Fruit fly (Drosophila melanogaster) whole organism, embryonic: ENCODE data around the gene CG33108.

ENCODE experiments used
- CG10565 ChIP-seq: fragments of 200-800 bp; sonication (Bioruptor generic); optimal IDR thresholded peaks from 3 replicates; lab custom pipeline; 2016; ENCODE audit warnings: missing biosample characterization, mild to moderate bottlenecking, missing genetic modification characterization
- CG10979 ChIP-seq: fragments of 200-800 bp; sonication (Bioruptor generic); optimal IDR thresholded peaks from 2 replicates; lab custom pipeline; 2018; ENCODE audit warnings: missing biosample characterization, mild to moderate bottlenecking, missing genetic modification characterization, moderate library complexity
- CG16779 ChIP-seq: fragments of 200-800 bp; sonication (Bioruptor generic); IDR thresholded peaks from 2 replicates; pipeline ENCODE4 v1.3.6; 2022; ENCODE audit warnings: missing biosample characterization, missing genetic modification characterization
- CG16815 ChIP-seq: fragments of 200-800 bp; sonication (Bioruptor generic); optimal IDR thresholded peaks from 3 replicates; lab custom pipeline; 2017; ENCODE audit warnings: missing biosample characterization, mild to moderate bottlenecking, missing genetic modification characterization
- CG17385 ChIP-seq: fragments of 200-800 bp; sonication (Bioruptor generic); optimal IDR thresholded peaks from 3 replicates; lab custom pipeline; 2018; ENCODE audit warnings: missing biosample characterization, mild to moderate bottlenecking, missing genetic modification characterization
- CG17612 ChIP-seq: fragments of 200-800 bp; sonication (Bioruptor generic); IDR thresholded peaks from 2 replicates; pipeline ENCODE4 v1.3.6; 2022; ENCODE audit warnings: missing biosample characterization, missing genetic modification characterization
- CG17829 ChIP-seq: fragments of 200-800 bp; optimal IDR thresholded peaks from 2 replicates; lab custom pipeline; 2019; ENCODE audit warnings: missing biosample characterization, mild to moderate bottlenecking, missing genetic modification characterization, moderate library complexity
- CG31224 ChIP-seq: fragments of 200-800 bp; sonication (Bioruptor generic); IDR thresholded peaks from 2 replicates; pipeline ENCODE4 v1.3.6; 2022; ENCODE audit warnings: missing biosample characterization, missing genetic modification characterization
- CG3163 ChIP-seq: fragments of 200-800 bp; sonication (Bioruptor generic); optimal IDR thresholded peaks from 3 replicates; lab custom pipeline; 2016; ENCODE audit warnings: missing biosample characterization, missing genetic modification characterization
- CG32767 ChIP-seq: fragments of 200-800 bp; sonication (Bioruptor generic); IDR thresholded peaks from 2 replicates; pipeline ENCODE4 v1.3.6; 2022; ENCODE audit warnings: missing biosample characterization, missing genetic modification characterization
- CG4360 ChIP-seq: fragments of 200-800 bp; sonication (Bioruptor generic); IDR thresholded peaks from 2 replicates; pipeline ENCODE4 v1.3.6; 2022; ENCODE audit warnings: missing biosample characterization, missing genetic modification characterization
- CG4404 ChIP-seq: fragments of 200-800 bp; sonication (Bioruptor generic); IDR thresholded peaks from 2 replicates; pipeline ENCODE4 v1.3.6; 2022; ENCODE audit warnings: missing biosample characterization, missing genetic modification characterization
- CG7372 ChIP-seq: fragments of 200-800 bp; sonication (Bioruptor generic); IDR thresholded peaks from 2 replicates; pipeline ENCODE4 v1.3.6; 2022; ENCODE audit warnings: missing biosample characterization, missing genetic modification characterization
- CG7556 ChIP-seq: fragments of 200-800 bp; sonication (Bioruptor generic); optimal IDR thresholded peaks from 2 replicates; lab custom pipeline; 2017; ENCODE audit warnings: missing biosample characterization, mild to moderate bottlenecking, missing genetic modification characterization
- CG8359 ChIP-seq: fragments of 200-800 bp; sonication (Bioruptor generic); optimal IDR thresholded peaks from 2 replicates; lab custom pipeline; 2017; ENCODE audit warnings: missing biosample characterization, mild to moderate bottlenecking, missing genetic modification characterization, borderline replicate concordance
- CG8478 ChIP-seq: fragments of >200 bp; optimal IDR thresholded peaks from 2 replicates; lab custom pipeline; 2018
- CG9727 ChIP-seq: fragments of 200-800 bp; sonication (Bioruptor generic); optimal IDR thresholded peaks from 3 replicates; lab custom pipeline; 2017; ENCODE audit warnings: missing biosample characterization, mild to moderate bottlenecking, missing genetic modification characterization
- CG9797 ChIP-seq: fragments of 200-800 bp; sonication (Bioruptor generic); optimal IDR thresholded peaks from 3 replicates; lab custom pipeline; 2018; ENCODE audit warnings: missing biosample characterization, mild to moderate bottlenecking, missing genetic modification characterization
- CoRest ChIP-seq: fragments of 200-800 bp; sonication (Bioruptor generic); optimal IDR thresholded peaks from 3 replicates; lab custom pipeline; 2018; ENCODE audit warnings: missing biosample characterization, mild to moderate bottlenecking, missing genetic modification characterization, moderate library complexity
- HLH4C ChIP-seq: fragments of 200-800 bp; sonication (Bioruptor generic); IDR thresholded peaks from 3 replicates; pipeline ENCODE4 v1.3.6; 2022; ENCODE audit warnings: missing biosample characterization, missing genetic modification characterization; ENCODE audit not compliant: partially characterized antibody
- HLH54F ChIP-seq: fragments of 200-800 bp; sonication (Bioruptor generic); optimal IDR thresholded peaks from 3 replicates; lab custom pipeline; 2016; ENCODE audit warnings: missing biosample characterization, missing genetic modification characterization
- HLHmδ ChIP-seq: fragments of 200-800 bp; sonication (Bioruptor generic); optimal IDR thresholded peaks from 2 replicates; lab custom pipeline; 2018; ENCODE audit warnings: missing biosample characterization, mild to moderate bottlenecking, missing genetic modification characterization, moderate library complexity
- Hey ChIP-seq: fragments of 200-800 bp; sonication (Bioruptor generic); optimal IDR thresholded peaks from 3 replicates; lab custom pipeline; 2018; ENCODE audit warnings: missing biosample characterization, mild to moderate bottlenecking, missing genetic modification characterization
- MBD-R2 ChIP-seq: fragments of 200-800 bp; sonication (Bioruptor generic); IDR thresholded peaks from 2 replicates; pipeline ENCODE4 v1.3.6; 2022; ENCODE audit warnings: missing biosample characterization, missing genetic modification characterization
- MESR4 ChIP-seq: fragments of 200-800 bp; sonication (Bioruptor generic); optimal IDR thresholded peaks from 2 replicates; lab custom pipeline; 2018; ENCODE audit warnings: missing biosample characterization, mild to moderate bottlenecking, missing genetic modification characterization, moderate library complexity
- Max ChIP-seq: fragments of 200-800 bp; sonication (Bioruptor generic); optimal IDR thresholded peaks from 2 replicates; lab custom pipeline; 2016; ENCODE audit warnings: missing biosample characterization, mild to moderate bottlenecking, missing genetic modification characterization
- Med ChIP-seq: fragments of 200-800 bp; sonication (Bioruptor generic); peaks from one replicate; lab custom pipeline; 2016; ENCODE audit warnings: missing biosample characterization, missing genetic modification characterization, mild to moderate bottlenecking, inconsistent platforms, moderate library complexity
- Nf-YA ChIP-seq: fragments of 200-800 bp; sonication (Bioruptor generic); IDR thresholded peaks from 2 replicates; pipeline ENCODE4 v1.3.6; 2022; ENCODE audit warnings: missing biosample characterization, missing genetic modification characterization
- Rx ChIP-seq: fragments of 200-800 bp; sonication (Bioruptor generic); IDR thresholded peaks from 2 replicates; pipeline ENCODE4 v1.3.6; 2022; ENCODE audit warnings: missing biosample characterization, missing genetic modification characterization
- Sin3A ChIP-seq: fragments of >200 bp; optimal IDR thresholded peaks from 2 replicates; lab custom pipeline; 2018
- Xbp1 ChIP-seq: fragments of 200-800 bp; sonication (Bioruptor generic); optimal IDR thresholded peaks from 3 replicates; lab custom pipeline; 2016; ENCODE audit warnings: missing biosample characterization, mild to moderate bottlenecking, missing genetic modification characterization
- az2 ChIP-seq: fragments of 200-800 bp; sonication (Bioruptor generic); optimal IDR thresholded peaks from 3 replicates; lab custom pipeline; 2016; ENCODE audit warnings: missing biosample characterization, missing genetic modification characterization
- bbx ChIP-seq: fragments of 200-800 bp; sonication (Bioruptor generic); IDR thresholded peaks from 2 replicates; pipeline ENCODE4 v1.3.6; 2022; ENCODE audit warnings: missing biosample characterization, missing genetic modification characterization; ENCODE audit not compliant: partially characterized antibody
- bcd ChIP-seq: fragments of 200-800 bp; sonication (Bioruptor generic); optimal IDR thresholded peaks from 2 replicates; lab custom pipeline; 2017; ENCODE audit warnings: missing biosample characterization, mild to moderate bottlenecking, missing genetic modification characterization
- cato ChIP-seq: fragments of 200-800 bp; sonication (Bioruptor generic); optimal IDR thresholded peaks from 2 replicates; lab custom pipeline; 2016; ENCODE audit warnings: missing biosample characterization, missing genetic modification characterization, borderline replicate concordance
- ems ChIP-seq: fragments of 200-800 bp; sonication (Bioruptor generic); optimal IDR thresholded peaks from 3 replicates; lab custom pipeline; 2016; ENCODE audit warnings: missing biosample characterization, missing genetic modification characterization
- fd3F ChIP-seq: fragments of 200-800 bp; sonication (Bioruptor generic); optimal IDR thresholded peaks from 2 replicates; lab custom pipeline; 2018; ENCODE audit warnings: missing biosample characterization, mild to moderate bottlenecking, missing genetic modification characterization, moderate library complexity
- hth ChIP-seq: fragments of >200 bp; optimal IDR thresholded peaks from 2 replicates; lab custom pipeline; 2017; ENCODE audit warnings: inconsistent platforms
- insv ChIP-seq, 2 experiments: fragments of 200-800 bp; sonication (Bioruptor generic); optimal IDR thresholded peaks; 3 replicates each; lab custom pipeline; 2016 to 2018; ENCODE audit warnings: missing biosample characterization in 2 of 2, missing genetic modification characterization in 2 of 2
- jigr1 ChIP-seq: fragments of 200-800 bp; sonication (Bioruptor generic); IDR thresholded peaks from 3 replicates; pipeline ENCODE4 v1.3.6; 2022; ENCODE audit warnings: missing biosample characterization, missing genetic modification characterization
- jing ChIP-seq: fragments of 200-800 bp; sonication (Bioruptor generic); optimal IDR thresholded peaks from 2 replicates; lab custom pipeline; 2018; ENCODE audit warnings: missing biosample characterization, mild to moderate bottlenecking, missing genetic modification characterization
- pfk ChIP-seq: fragments of 200-800 bp; sonication (Bioruptor generic); optimal IDR thresholded peaks from 2 replicates; lab custom pipeline; 2018; ENCODE audit warnings: missing biosample characterization, mild to moderate bottlenecking, missing genetic modification characterization, moderate library complexity
- pzg ChIP-seq: fragments of 200-800 bp; sonication (Bioruptor generic); optimal IDR thresholded peaks from 3 replicates; lab custom pipeline; 2018; ENCODE audit warnings: missing biosample characterization, mild to moderate bottlenecking, missing genetic modification characterization, moderate library complexity
- sens ChIP-seq: fragments of 200-800 bp; sonication (Bioruptor generic); peaks from one replicate; lab custom pipeline; 2016; ENCODE audit warnings: missing biosample characterization, missing genetic modification characterization
- tap ChIP-seq: fragments of 200-800 bp; optimal IDR thresholded peaks from 3 replicates; lab custom pipeline; 2019; ENCODE audit warnings: missing biosample characterization, mild to moderate bottlenecking, missing genetic modification characterization, moderate library complexity
- tin ChIP-seq: fragments of 200-800 bp; sonication (Bioruptor generic); optimal IDR thresholded peaks from 3 replicates; lab custom pipeline; 2016; ENCODE audit warnings: missing biosample characterization, missing genetic modification characterization
- tx ChIP-seq: fragments of 200-800 bp; sonication (Bioruptor generic); optimal IDR thresholded peaks from 2 replicates; lab custom pipeline; 2016; ENCODE audit warnings: missing biosample characterization, missing genetic modification characterization
- vfl ChIP-seq: fragments of 200-800 bp; sonication (Bioruptor generic); optimal IDR thresholded peaks from 2 replicates; lab custom pipeline; 2016; ENCODE audit warnings: missing biosample characterization, missing genetic modification characterization
- z ChIP-seq: fragments of 200-800 bp; sonication (Bioruptor generic); IDR thresholded peaks from 3 replicates; pipeline ENCODE4 v1.3.6; 2022; ENCODE audit warnings: missing biosample characterization, missing genetic modification characterization

Gene CG33108

DNA sequence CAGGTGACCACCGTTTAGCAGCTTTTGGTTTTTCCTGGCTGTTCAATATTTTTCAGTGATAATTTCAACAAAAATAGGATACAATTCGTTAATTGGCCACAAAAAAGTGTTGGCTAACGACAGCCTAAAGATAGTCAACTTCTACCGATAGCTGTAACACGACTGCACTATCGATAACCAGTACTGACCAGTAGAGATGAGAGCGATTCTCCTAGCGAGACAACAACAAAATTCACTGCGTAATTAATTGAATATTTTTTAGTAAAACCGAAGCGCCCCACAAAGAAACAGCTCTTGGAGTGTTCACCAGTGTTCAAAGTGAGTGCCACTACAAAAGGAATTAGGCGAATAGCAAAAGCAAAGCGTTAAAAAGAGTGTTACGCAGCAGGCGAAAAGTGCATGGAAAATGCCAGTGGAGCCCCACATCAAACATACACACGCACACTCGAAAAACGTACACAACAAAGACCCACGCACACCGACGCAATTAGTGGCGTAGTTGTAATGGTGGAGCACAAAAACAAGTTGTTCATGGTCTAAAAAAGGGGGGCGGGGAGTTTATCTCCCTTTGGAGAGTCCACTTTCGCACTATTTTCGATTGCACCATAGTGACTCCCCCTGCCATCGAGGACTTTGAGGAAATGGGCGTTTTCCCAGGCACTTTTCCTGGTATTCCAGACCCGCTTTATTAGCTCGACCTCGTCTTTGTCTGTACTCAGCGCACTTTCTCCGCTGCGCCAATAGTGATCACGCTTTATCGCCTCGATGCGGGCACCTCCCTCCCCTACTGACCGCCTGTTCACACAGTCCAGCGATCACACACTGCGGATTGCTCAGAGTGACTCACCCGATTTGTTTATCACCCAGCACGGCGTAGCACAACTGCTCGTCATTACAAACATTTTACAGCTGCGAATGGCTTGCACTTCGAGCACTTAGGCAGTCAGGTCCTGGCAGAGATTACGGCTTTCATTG, 2.3 kb upstream of the CG33108 start, which contains the start of the genes Epp and Rab7 (continued):
- no peak for TF ChIP-seq z
- no peak for TF ChIP-seq CG9727 (GFP tag; lab: Kevin White, UChicago)
- TF ChIP-seq CG31224 (GFP tag; lab: Robert Waterston, UW), result peak; percentile 52
- peak; percentile 55 for TF ChIP-seq tx (GFP tag; lab: Kevin White, UChicago)
- TF ChIP-seq Med (GFP tag; lab: Kevin White, UChicago), result peak; percentile 92
- peak; percentile 68 for TF ChIP-seq ems (GFP tag; lab: Kevin White, UChicago)
- TF ChIP-seq CG32767 (GFP tag; lab: Robert Waterston, UW), result no peak
- TF ChIP-seq MBD-R2 (GFP tag; lab: Robert Waterston, UW), result peak; percentile 84
- peak; percentile 64 for TF ChIP-seq HLH54F (GFP tag; lab: Kevin White, UChicago)
- TF ChIP-seq CG4360 (GFP tag; lab: Robert Waterston, UW), result peak; percentile 82
- TF ChIP-seq bcd (GFP tag; lab: Kevin White, UChicago), result no peak
- TF ChIP-seq fd3F, result no peak
- no peak for TF ChIP-seq CG8359 (GFP tag; lab: Kevin White, UChicago)
- no peak for TF ChIP-seq az2 (GFP tag; lab: Kevin White, UChicago)
- TF ChIP-seq CG17612 (GFP tag; lab: Robert Waterston, UW), result no peak
- no peak for TF ChIP-seq jigr1 (GFP tag; lab: Robert Waterston, UW)
- no peak for TF ChIP-seq Nf-YA
- TF ChIP-seq sens (GFP tag; lab: Kevin White, UChicago), result peak; percentile 89

DNA sequence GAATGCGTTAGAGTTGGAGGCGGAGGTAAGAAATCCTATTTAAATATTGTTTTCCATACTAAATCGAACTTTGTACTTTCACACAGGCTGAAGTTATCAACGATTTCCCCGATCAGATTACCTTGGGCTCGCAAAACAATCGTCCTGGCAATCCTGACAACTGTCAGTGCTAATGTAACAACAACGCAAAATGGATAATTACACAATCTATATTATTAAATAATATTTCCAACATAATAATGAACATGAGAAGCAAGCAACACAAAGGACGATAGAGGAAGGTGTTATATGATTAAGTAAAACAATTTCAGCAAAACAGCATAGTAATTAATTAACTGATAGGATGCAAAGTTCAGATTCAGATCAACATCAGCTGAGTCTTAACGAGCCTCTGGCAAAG, 881 bp upstream of the CG33108 start:
- TF ChIP-seq CG10979 (tag; lab: Kevin White, UChicago), result no peak
- no peak for TF ChIP-seq CG10565 (GFP tag; lab: Kevin White, UChicago)
- TF ChIP-seq Hey (tag; lab: Kevin White, UChicago), result no peak
- TF ChIP-seq CG7556 (GFP tag; lab: Kevin White, UChicago), result no peak
- TF ChIP-seq tap, result no peak
- TF ChIP-seq HLH4C, result no peak
- no peak for TF ChIP-seq pfk (GFP tag; lab: Kevin White, UChicago)
- no peak for TF ChIP-seq CG16815 (GFP tag; lab: Kevin White, UChicago)
- TF ChIP-seq hth, result no peak
- no peak for TF ChIP-seq CG7372 (GFP tag; lab: Robert Waterston, UW)
- TF ChIP-seq pzg, result no peak
- TF ChIP-seq Rx (GFP tag; lab: Robert Waterston, UW), result no peak
- TF ChIP-seq vfl (GFP tag; lab: Kevin White, UChicago), result no peak
- no peak for TF ChIP-seq CG3163 (GFP tag; lab: Kevin White, UChicago)
- no peak for TF ChIP-seq tin (GFP tag; lab: Kevin White, UChicago)
- TF ChIP-seq CG8478 (lab: Kevin White, UChicago), result no peak

DNA sequence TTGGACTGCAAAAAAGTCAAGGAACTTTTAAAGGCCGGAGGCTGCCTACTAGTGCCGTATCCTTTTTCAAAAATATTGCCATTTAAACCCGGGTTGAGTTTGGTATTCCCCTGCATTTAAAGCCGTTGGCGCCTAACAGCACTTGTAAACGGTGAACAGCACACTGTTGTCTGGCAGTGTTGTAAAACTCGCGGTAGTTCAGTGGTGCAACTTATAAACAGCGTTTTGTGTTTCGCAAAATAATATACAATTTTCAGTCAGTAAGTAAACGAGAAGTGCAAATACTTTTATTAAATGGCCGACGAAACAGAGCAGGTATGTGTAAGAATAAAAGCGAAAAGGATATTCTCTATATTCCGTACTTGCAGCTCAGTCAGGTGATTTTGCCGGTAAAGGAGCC, 765 bp downstream of the CG33108 start, which contains the start of gene LSm3:
Gene LSm3 (plus strand): TSS at position 39 of the 400 bp plus-strand sequence.
- TF ChIP-seq ems (GFP tag; lab: Kevin White, UChicago) (no peak), Max (GFP tag; lab: Kevin White, UChicago) (no peak), CG9797 (GFP tag; lab: Kevin White, UChicago) (peak; percentile 19), CG17385 (no peak), CG17829 (no peak), bbx (GFP tag; lab: Robert Waterston, UW) (no peak), insv (GFP tag; optimal IDR thresholded peaks at IDR 0.05; lab: Kevin White, UChicago) (no peak), tap (no peak), CG8478 (lab: Kevin White, UChicago) (no peak), CG4404 (GFP tag; lab: Robert Waterston, UW) (no peak), HLHmδ (GFP tag; lab: Kevin White, UChicago) (no peak), Sin3A (peak; percentile 29), cato (no peak), CG16779 (no peak), CoRest (tag; lab: Kevin White, UChicago) (peak; percentile 47), MESR4 (peak; percentile 28), Xbp1 (GFP tag; lab: Kevin White, UChicago) (no peak), jing (GFP tag; lab: Kevin White, UChicago) (no peak)
